Fruit fly (Drosophila melanogaster): ENCODE measurements around the gene PMP34.

PMP34 gene

DNA sequence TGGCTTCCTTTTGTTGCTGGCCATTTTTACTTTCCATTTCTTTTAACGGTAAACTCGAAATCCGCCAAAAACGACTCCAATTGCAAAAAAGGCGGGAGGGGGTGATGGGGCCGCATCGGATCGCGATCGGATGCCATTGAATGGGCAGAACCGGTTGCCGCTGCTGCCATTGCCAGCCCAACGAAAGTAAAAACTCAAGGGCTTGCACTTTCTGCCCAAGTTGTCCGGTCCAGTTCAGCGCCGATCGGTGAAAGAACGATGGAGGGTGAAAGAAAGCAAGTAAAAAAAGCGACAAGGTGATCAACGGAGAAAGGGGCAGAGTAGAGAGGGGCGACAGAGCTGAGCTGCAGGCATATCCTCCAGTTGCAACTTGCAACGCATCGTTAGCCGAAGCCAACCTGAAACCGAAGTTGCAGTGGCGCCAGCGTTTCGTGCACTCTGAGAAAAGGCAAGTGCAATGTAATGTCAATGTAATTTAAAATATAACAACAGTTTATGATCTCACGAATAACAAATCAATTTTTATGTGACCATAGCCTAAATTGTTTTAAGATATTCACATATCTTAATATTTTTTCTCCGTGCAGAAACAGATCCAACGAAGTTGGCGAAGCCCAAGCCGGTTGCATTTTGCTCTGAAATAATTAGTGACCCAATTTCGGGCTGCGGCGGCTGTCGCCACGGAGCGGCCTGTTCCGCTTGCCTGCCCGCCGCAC lies 14.2 kb upstream of the PMP34 start:
- TF ChIP-seq foxo (GFP tag; optimal IDR thresholded peaks at IDR 0.05) (peak in 1 of 2 experiments; percentile 61), ey (GFP tag; optimal IDR thresholded peaks at IDR 0.05) (peak; percentile 68), woc (GFP tag; optimal IDR thresholded peaks at IDR 0.05) (peak; percentile 31), h (GFP tag; optimal IDR thresholded peaks at IDR 0.05) (peak; percentile 77), HLH106 (tag; optimal IDR thresholded peaks at IDR 0.05) (peak; percentile 68), usp (GFP tag; optimal IDR thresholded peaks at IDR 0.05) (no peak), dmrt93B (GFP tag; optimal IDR thresholded peaks at IDR 0.05) (peak; percentile 34), psq (GFP tag; optimal IDR thresholded peaks at IDR 0.05) (peak; percentile 46), fru (GFP tag; optimal IDR thresholded peaks at IDR 0.05) (peak; percentile 75), Hr78 (GFP tag; optimal IDR thresholded peaks at IDR 0.05) (no peak), CG32264 (GFP tag; optimal IDR thresholded peaks at IDR 0.05) (no peak), rgr (GFP tag; optimal IDR thresholded peaks at IDR 0.05) (peak; percentile 63), OdsH (GFP tag; optimal IDR thresholded peaks at IDR 0.05) (peak; percentile 60), sage (GFP tag; optimal IDR thresholded peaks at IDR 0.05) (no peak), jim (GFP tag; optimal IDR thresholded peaks at IDR 0.05) (no peak), Sp1 (GFP tag; optimal IDR thresholded peaks at IDR 0.05) (peak; percentile 65), br (GFP tag; optimal IDR thresholded peaks at IDR 0.05) (peak; percentile 59), CrebA (GFP tag; optimal IDR thresholded peaks at IDR 0.05; ENCODE audit: borderline replicate concordance) (no peak)

DNA sequence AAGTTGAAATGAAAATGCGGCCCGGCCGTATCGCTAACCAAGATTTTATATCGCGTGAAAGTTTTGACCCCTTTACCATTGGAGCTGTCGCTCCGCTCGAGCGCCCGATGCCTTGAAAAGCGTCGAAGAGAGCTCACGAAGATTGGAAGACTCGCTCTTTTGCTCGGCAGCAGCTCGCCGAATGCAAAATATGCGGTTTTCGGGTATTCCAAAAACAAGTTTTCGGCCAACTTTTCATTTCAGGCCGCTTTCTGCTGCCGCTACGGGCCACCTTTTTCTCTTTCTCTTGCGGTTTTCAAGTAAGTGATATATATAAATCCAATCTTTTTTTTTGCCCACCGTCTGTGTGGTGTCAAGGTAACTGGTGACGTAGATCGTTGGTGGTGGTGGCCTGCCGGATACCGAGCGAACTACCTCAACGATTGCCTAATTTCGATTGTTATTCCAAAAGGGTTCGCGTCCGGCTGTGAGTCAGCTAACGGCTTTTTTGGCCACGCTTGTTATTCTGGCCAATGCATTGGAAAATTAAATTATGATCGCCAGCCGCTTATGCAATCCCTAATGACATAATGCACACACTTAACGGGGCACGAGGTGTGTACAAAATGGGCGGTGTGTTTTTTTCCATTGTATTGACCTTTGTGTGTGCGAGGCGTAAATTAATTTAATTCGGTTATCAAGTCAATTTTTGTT lies 10.7 kb upstream of the PMP34 start, which contains the start of gene dyl:
Gene dyl, minus strand, starts transcription at position 28 of the 693 bp plus-strand sequence.
- TF ChIP-seq OdsH (GFP tag; optimal IDR thresholded peaks at IDR 0.05) = no peak
- no peak for TF ChIP-seq tai (GFP tag; optimal IDR thresholded peaks at IDR 0.05)
- TF ChIP-seq Hnf4 (GFP tag; optimal IDR thresholded peaks at IDR 0.05) = no peak
- no peak for TF ChIP-seq Hr83 (GFP tag; optimal IDR thresholded peaks at IDR 0.05; ENCODE audit: poor library complexity, severe bottlenecking)
- no peak for TF ChIP-seq Dif (GFP tag; optimal IDR thresholded peaks at IDR 0.05; ENCODE audit: partially characterized antibody)
- no peak for TF ChIP-seq GATAd (GFP tag; optimal IDR thresholded peaks at IDR 0.05)

DNA sequence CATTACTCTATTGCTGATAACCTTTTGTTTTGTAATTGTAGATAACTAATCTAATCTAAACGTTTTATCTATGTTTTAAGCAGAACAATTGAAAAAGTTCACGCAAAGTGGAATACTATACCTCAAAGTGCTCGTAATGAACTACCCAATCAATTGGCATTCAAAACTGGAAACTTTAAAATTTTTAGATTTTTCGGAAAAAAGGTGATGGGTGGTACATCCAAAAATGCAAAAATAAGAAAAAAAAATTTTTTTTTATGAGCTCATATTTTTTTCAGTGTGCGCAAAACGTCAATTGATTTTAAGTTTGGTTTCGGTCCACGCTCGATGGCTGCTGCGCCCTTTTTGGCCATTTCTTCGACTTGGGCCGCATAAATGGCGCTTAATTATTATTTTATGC lies 8.0 kb upstream of the PMP34 start:
- TF ChIP-seq lola (GFP tag; optimal IDR thresholded peaks at IDR 0.05) = no peak

DNA sequence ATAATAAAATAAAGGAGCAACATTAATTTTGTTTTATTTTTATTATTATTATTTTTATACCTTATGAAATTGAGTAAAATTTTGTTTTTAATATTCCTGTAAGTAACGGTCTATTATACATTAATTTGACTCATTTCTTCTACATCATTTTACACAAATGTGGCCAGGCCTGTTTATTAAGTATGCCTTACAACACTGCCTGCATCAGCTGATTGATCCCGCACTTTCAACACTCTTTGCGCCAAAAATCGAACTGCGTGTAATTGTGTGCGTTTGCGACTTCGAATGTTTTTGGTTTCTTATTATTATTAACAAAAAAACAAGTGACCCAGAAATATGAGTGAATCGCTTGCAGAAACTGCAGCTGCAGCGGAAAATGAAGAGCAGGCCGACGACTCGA lies 5.3 kb upstream of the PMP34 start, which contains the start of gene Claspin:
Gene Claspin, plus strand, starts transcription at position 185 of the 400 bp plus-strand sequence.
- TF ChIP-seq Jra (GFP tag; optimal IDR thresholded peaks at IDR 0.05) = peak; percentile 18
- TF ChIP-seq Hnf4 (GFP tag; optimal IDR thresholded peaks at IDR 0.05) = peak; percentile 75
- TF ChIP-seq Dif (GFP tag; optimal IDR thresholded peaks at IDR 0.05; ENCODE audit: partially characterized antibody) = no peak
- no peak for TF ChIP-seq jim (GFP tag; optimal IDR thresholded peaks at IDR 0.05)
- TF ChIP-seq woc (GFP tag; optimal IDR thresholded peaks at IDR 0.05) = no peak
- TF ChIP-seq sv (GFP tag; optimal IDR thresholded peaks at IDR 0.05) = peak; percentile 29
- TF ChIP-seq CrebA (GFP tag; optimal IDR thresholded peaks at IDR 0.05; ENCODE audit: borderline replicate concordance) = no peak
- TF ChIP-seq psq (GFP tag; optimal IDR thresholded peaks at IDR 0.05) = peak; percentile 25
- TF ChIP-seq OdsH (GFP tag; optimal IDR thresholded peaks at IDR 0.05) = peak; percentile 42
- TF ChIP-seq dsf (GFP tag; optimal IDR thresholded peaks at IDR 0.05; ENCODE audit: borderline replicate concordance) = peak; percentile 64
- TF ChIP-seq Myc (optimal IDR thresholded peaks at IDR 0.05) = no peak
- TF ChIP-seq tai (GFP tag; optimal IDR thresholded peaks at IDR 0.05) = peak; percentile 57
- peak; percentile 89 for TF ChIP-seq Hr83 (GFP tag; optimal IDR thresholded peaks at IDR 0.05; ENCODE audit: poor library complexity, severe bottlenecking)
- peak; percentile 16 for TF ChIP-seq HLH106 (tag; optimal IDR thresholded peaks at IDR 0.05)
- TF ChIP-seq fru (GFP tag; optimal IDR thresholded peaks at IDR 0.05) = peak; percentile 50
- peak; percentile 72 for TF ChIP-seq rgr (GFP tag; optimal IDR thresholded peaks at IDR 0.05)
- no peak for TF ChIP-seq usp (GFP tag; optimal IDR thresholded peaks at IDR 0.05)
- no peak for TF ChIP-seq CG9705 (GFP tag; optimal IDR thresholded peaks at IDR 0.05)
- TF ChIP-seq ey (GFP tag; optimal IDR thresholded peaks at IDR 0.05) = peak; percentile 33
- TF ChIP-seq Dfd (GFP tag; optimal IDR thresholded peaks at IDR 0.05) = no peak
- TF ChIP-seq foxo (GFP tag; optimal IDR thresholded peaks at IDR 0.05) = no peak

Data from whole organism, wandering third instar larva.